Worm (Caenorhabditis elegans) whole organism, L2 larva: Measurements from ENCODE around the gene vgln-1.
A peak's percentile ranks its signal among the peaks of the same experiment; 100 is the strongest.

Experiments
- alr-1 ChIP-seq: fragments of 150-350 bp; optimal IDR thresholded peaks from 2 replicates; lab custom pipeline; 2014; ENCODE audit warnings: missing biosample characterization, missing genetic modification characterization
- egl-27 ChIP-seq: sonication (generic microtip); optimal IDR thresholded peaks from 3 replicates; lab custom pipeline; 2017; ENCODE audit warnings: missing biosample characterization, missing genetic modification reagents, missing genetic modification characterization
- nhr-23 ChIP-seq: fragments of 150-350 bp; optimal IDR thresholded peaks from 2 replicates; lab custom pipeline; 2014; ENCODE audit warnings: missing biosample characterization, missing genetic modification reagents, missing genetic modification characterization
- nhr-25 ChIP-seq: fragments of 150-350 bp; sonication (generic microtip); optimal IDR thresholded peaks from 3 replicates; lab custom pipeline; 2014; ENCODE audit warnings: missing biosample characterization, missing genetic modification characterization
- unc-62 ChIP-seq: fragments of 150-350 bp; optimal IDR thresholded peaks from 2 replicates; lab custom pipeline; 2014; ENCODE audit warnings: missing biosample characterization, missing genetic modification reagents, missing genetic modification characterization
- ztf-1 ChIP-seq: fragments of 200-800 bp; sonication (Bioruptor generic); conservative IDR thresholded peaks from 2 replicates; pipeline ENCODE4 v1.3.6; 2022; ENCODE audit warnings: missing genetic modification characterization, missing compliant biosample characterization
- ztf-11 ChIP-seq: sonication (generic microtip); optimal IDR thresholded peaks from 2 replicates; lab custom pipeline; 2017; ENCODE audit warnings: missing biosample characterization, missing genetic modification characterization

DNA sequence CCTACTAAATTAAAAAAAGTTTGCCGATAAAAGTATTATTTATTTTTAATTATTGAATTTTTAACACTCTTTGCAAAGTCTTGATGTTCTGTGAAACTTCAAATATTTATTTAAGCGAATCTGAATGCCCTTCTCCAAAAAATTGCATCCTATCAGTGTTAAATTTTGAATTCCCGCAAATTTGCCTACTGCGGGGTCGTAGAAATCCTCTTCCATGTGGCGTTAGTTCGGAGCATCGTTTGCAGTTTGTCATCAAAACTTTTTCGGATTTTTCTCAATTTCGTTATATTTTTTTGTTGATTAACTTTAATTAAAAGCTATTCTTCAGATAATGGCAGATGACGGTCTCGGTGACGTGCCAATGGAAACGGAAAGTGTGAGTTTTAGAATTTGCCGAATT lies 49.5 kb upstream of the vgln-1 start, which contains the start of gene ufd-3:
- peak; percentile 72 for TF ChIP-seq egl-27
- no peak for TF ChIP-seq unc-62 (GFP tag; lab: Kevin White, UChicago)
- no peak for TF ChIP-seq ztf-1 (GFP tag; lab: Robert Waterston, UW)
- TF ChIP-seq alr-1, result no peak
- peak; percentile 82 for TF ChIP-seq nhr-25 (tag; lab: Kevin White, UChicago)
- TF ChIP-seq nhr-23 (tag; lab: Kevin White, UChicago), result no peak
- no peak for TF ChIP-seq ztf-11 (tag; lab: Kevin White, UChicago)
